Fruit fly (Drosophila melanogaster) whole organism, prepupa: ENCODE measurements around the gene CG34428.

Experiments
- Blimp-1 ChIP-seq: fragments of 200-800 bp; sonication (Bioruptor generic); optimal IDR thresholded peaks from 3 replicates; lab custom pipeline; 2017; ENCODE audit warnings: missing biosample characterization, missing genetic modification characterization, mild to moderate bottlenecking, moderate library complexity, missing genetic modification reagents
- CG10631 ChIP-seq: fragments of 200-800 bp; sonication (Bioruptor generic); optimal IDR thresholded peaks from 2 replicates; lab custom pipeline; 2016; ENCODE audit warnings: missing biosample characterization, missing genetic modification characterization
- CG10669 ChIP-seq: fragments of 200-800 bp; sonication (Bioruptor generic); optimal IDR thresholded peaks from 3 replicates; lab custom pipeline; 2018; ENCODE audit warnings: missing biosample characterization, mild to moderate bottlenecking, missing genetic modification characterization, moderate library complexity
- CG11294 ChIP-seq: fragments of 200-800 bp; sonication (Bioruptor generic); IDR thresholded peaks from 2 replicates; pipeline ENCODE4 v1.3.6; 2022; ENCODE audit warnings: missing biosample characterization, missing genetic modification characterization
- CG11762 ChIP-seq: fragments of 200-800 bp; sonication (Bioruptor generic); optimal IDR thresholded peaks from 3 replicates; lab custom pipeline; 2016; ENCODE audit warnings: missing biosample characterization, missing genetic modification characterization; ENCODE audit not compliant: insufficient read depth
- CG11902 ChIP-seq: fragments of 200-800 bp; sonication (Bioruptor generic); optimal IDR thresholded peaks from 3 replicates; lab custom pipeline; 2016; ENCODE audit warnings: missing biosample characterization, missing genetic modification characterization
- CG15336 ChIP-seq: fragments of 200-800 bp; sonication (Bioruptor generic); IDR thresholded peaks from 2 replicates; pipeline ENCODE4 v1.3.6; 2022; ENCODE audit warnings: missing biosample characterization, missing genetic modification characterization
- CG1621 ChIP-seq: fragments of 200-800 bp; sonication (Bioruptor generic); optimal IDR thresholded peaks from 3 replicates; lab custom pipeline; 2018; ENCODE audit warnings: missing biosample characterization, mild to moderate bottlenecking, missing genetic modification characterization
- CG16779 ChIP-seq: fragments of 200-800 bp; sonication (Bioruptor generic); optimal IDR thresholded peaks from 3 replicates; lab custom pipeline; 2017; ENCODE audit warnings: missing biosample characterization, mild to moderate bottlenecking, missing genetic modification characterization
- CG3032 ChIP-seq: fragments of 200-800 bp; optimal IDR thresholded peaks from 2 replicates; lab custom pipeline; 2019; ENCODE audit warnings: missing biosample characterization, mild to moderate bottlenecking, missing genetic modification characterization, moderate library complexity
- CG31627 ChIP-seq: fragments of 200-800 bp; sonication (Bioruptor generic); optimal IDR thresholded peaks from 3 replicates; lab custom pipeline; 2016; ENCODE audit warnings: missing biosample characterization, missing genetic modification characterization
- CG32006 ChIP-seq: fragments of 200-800 bp; sonication (Bioruptor generic); optimal IDR thresholded peaks from 3 replicates; lab custom pipeline; 2017; ENCODE audit warnings: missing biosample characterization, mild to moderate bottlenecking, missing genetic modification characterization
- CG34406 ChIP-seq: fragments of 200-800 bp; sonication (Bioruptor generic); optimal IDR thresholded peaks from 3 replicates; lab custom pipeline; 2016; ENCODE audit warnings: missing biosample characterization, missing genetic modification characterization
- CG6163 ChIP-seq: fragments of 200-800 bp; sonication (Bioruptor generic); IDR thresholded peaks from 3 replicates; pipeline ENCODE4 v1.3.6; 2022; ENCODE audit warnings: missing biosample characterization, missing genetic modification characterization
- CG6276 ChIP-seq: fragments of 200-800 bp; sonication (Bioruptor generic); optimal IDR thresholded peaks from 2 replicates; lab custom pipeline; 2017; ENCODE audit warnings: missing biosample characterization, mild to moderate bottlenecking, missing genetic modification characterization
- CG6792 ChIP-seq: fragments of 200-800 bp; sonication (Bioruptor generic); optimal IDR thresholded peaks from 3 replicates; lab custom pipeline; 2016; ENCODE audit warnings: missing biosample characterization, missing genetic modification characterization
- CG6808 ChIP-seq: fragments of 200-800 bp; sonication (Bioruptor generic); optimal IDR thresholded peaks from 3 replicates; lab custom pipeline; 2017; ENCODE audit warnings: missing biosample characterization, missing genetic modification characterization, mild to moderate bottlenecking, moderate library complexity, missing genetic modification reagents
- CG7368 ChIP-seq: fragments of 200-800 bp; sonication (Bioruptor generic); optimal IDR thresholded peaks from 3 replicates; lab custom pipeline; 2016; ENCODE audit warnings: missing biosample characterization, missing genetic modification characterization
- CG8119 ChIP-seq: fragments of 200-800 bp; sonication (Bioruptor generic); IDR thresholded peaks from 3 replicates; pipeline ENCODE4 v1.3.6; 2022; ENCODE audit warnings: missing biosample characterization, missing genetic modification characterization
- CG8632 ChIP-seq: fragments of 200-800 bp; sonication (Bioruptor generic); optimal IDR thresholded peaks from 3 replicates; lab custom pipeline; 2016; ENCODE audit warnings: missing biosample characterization, missing genetic modification characterization
- CG9139 ChIP-seq: fragments of 200-800 bp; sonication (Bioruptor generic); optimal IDR thresholded peaks from 3 replicates; lab custom pipeline; 2017; ENCODE audit warnings: missing biosample characterization, mild to moderate bottlenecking, missing genetic modification characterization
- Eip75B ChIP-seq: fragments of 200-800 bp; sonication (Bioruptor generic); optimal IDR thresholded peaks from 3 replicates; lab custom pipeline; 2016; ENCODE audit warnings: missing biosample characterization, missing genetic modification characterization
- Eip78C ChIP-seq: fragments of 200-800 bp; sonication (Bioruptor generic); peaks from one replicate; lab custom pipeline; 2016; ENCODE audit warnings: missing biosample characterization, missing genetic modification characterization
- Eip93F ChIP-seq: fragments of 200-800 bp; sonication (Bioruptor generic); optimal IDR thresholded peaks from 2 replicates; lab custom pipeline; 2016; ENCODE audit warnings: missing biosample characterization, mild to moderate bottlenecking, missing genetic modification characterization
- Ets21C ChIP-seq: fragments of 200-800 bp; sonication (Bioruptor generic); optimal IDR thresholded peaks from 3 replicates; lab custom pipeline; 2016; ENCODE audit warnings: missing biosample characterization, missing genetic modification characterization
- Ets96B ChIP-seq: fragments of 200-800 bp; optimal IDR thresholded peaks from 2 replicates; lab custom pipeline; 2019; ENCODE audit warnings: missing biosample characterization, mild to moderate bottlenecking, missing genetic modification characterization, moderate library complexity
- Gug ChIP-seq: fragments of 200-800 bp; sonication (Bioruptor generic); IDR thresholded peaks from 2 replicates; pipeline ENCODE4 v1.3.6; 2022; ENCODE audit warnings: missing biosample characterization, missing genetic modification characterization
- Hr38 ChIP-seq: sonication (Bioruptor generic); optimal IDR thresholded peaks from 2 replicates; lab custom pipeline; 2016; ENCODE audit warnings: missing biosample characterization, missing genetic modification characterization
- Hr4 ChIP-seq: fragments of 200-800 bp; sonication (Bioruptor generic); optimal IDR thresholded peaks from 3 replicates; lab custom pipeline; 2016; ENCODE audit warnings: missing biosample characterization, missing genetic modification characterization
- Lpt ChIP-seq: fragments of 200-800 bp; sonication (Bioruptor generic); optimal IDR thresholded peaks from 3 replicates; lab custom pipeline; 2016; ENCODE audit warnings: missing biosample characterization, missing genetic modification characterization
- Met ChIP-seq: fragments of 200-800 bp; sonication (Bioruptor generic); optimal IDR thresholded peaks from 3 replicates; lab custom pipeline; 2016; ENCODE audit warnings: missing biosample characterization, missing genetic modification characterization
- OdsH ChIP-seq: fragments of 200-800 bp; sonication (Bioruptor generic); optimal IDR thresholded peaks from 3 replicates; lab custom pipeline; 2016; ENCODE audit warnings: missing biosample characterization, missing genetic modification characterization
- Smox ChIP-seq: fragments of 200-800 bp; sonication (Bioruptor generic); optimal IDR thresholded peaks from 3 replicates; lab custom pipeline; 2016; ENCODE audit warnings: missing biosample characterization, missing genetic modification characterization
- Sox15 ChIP-seq: fragments of 200-800 bp; sonication (Bioruptor generic); optimal IDR thresholded peaks from 3 replicates; lab custom pipeline; 2016; ENCODE audit warnings: missing biosample characterization, missing genetic modification characterization
- achi ChIP-seq: fragments of 200-800 bp; sonication (Bioruptor generic); optimal IDR thresholded peaks from 3 replicates; lab custom pipeline; 2016; ENCODE audit warnings: missing biosample characterization, missing genetic modification characterization
- acj6 ChIP-seq: fragments of 200-800 bp; sonication (Bioruptor generic); optimal IDR thresholded peaks from 3 replicates; lab custom pipeline; 2016; ENCODE audit warnings: missing biosample characterization, missing genetic modification characterization
- cyc ChIP-seq: fragments of 200-800 bp; sonication (Bioruptor generic); optimal IDR thresholded peaks from 3 replicates; lab custom pipeline; 2016; ENCODE audit warnings: missing biosample characterization, missing genetic modification characterization
- dac ChIP-seq: fragments of 200-800 bp; sonication (Bioruptor generic); optimal IDR thresholded peaks from 2 replicates; lab custom pipeline; 2017; ENCODE audit warnings: missing biosample characterization, mild to moderate bottlenecking, missing genetic modification characterization
- dsx ChIP-seq: fragments of 200-800 bp; optimal IDR thresholded peaks from 3 replicates; lab custom pipeline; 2019; ENCODE audit warnings: missing biosample characterization, mild to moderate bottlenecking, missing genetic modification characterization, moderate library complexity; ENCODE audit not compliant: poor library complexity, severe bottlenecking
- eg ChIP-seq: fragments of 200-800 bp; sonication (Bioruptor generic); IDR thresholded peaks from 3 replicates; pipeline ENCODE4 v1.3.6; 2022; ENCODE audit warnings: missing biosample characterization, missing genetic modification characterization
- esn ChIP-seq: fragments of 200-800 bp; sonication (Bioruptor generic); optimal IDR thresholded peaks from 2 replicates; lab custom pipeline; 2016; ENCODE audit warnings: missing biosample characterization, mild to moderate bottlenecking, missing genetic modification characterization, moderate library complexity
- fd59A ChIP-seq: fragments of 200-800 bp; sonication (Bioruptor generic); optimal IDR thresholded peaks from 2 replicates; lab custom pipeline; 2017; ENCODE audit warnings: missing biosample characterization, mild to moderate bottlenecking, missing genetic modification characterization, missing genetic modification reagents
- fd85E ChIP-seq: fragments of 200-800 bp; sonication (Bioruptor generic); optimal IDR thresholded peaks from 3 replicates; lab custom pipeline; 2016; ENCODE audit warnings: missing biosample characterization, missing genetic modification characterization
- fkh ChIP-seq: fragments of 200-800 bp; sonication (Bioruptor generic); optimal IDR thresholded peaks from 3 replicates; lab custom pipeline; 2017; ENCODE audit warnings: missing biosample characterization, mild to moderate bottlenecking, missing genetic modification characterization, moderate library complexity
- lz ChIP-seq: fragments of 200-800 bp; sonication (Bioruptor generic); optimal IDR thresholded peaks from 3 replicates; lab custom pipeline; 2016; ENCODE audit warnings: missing biosample characterization, missing genetic modification characterization
- pdm3 ChIP-seq: fragments of 200-800 bp; sonication (Bioruptor generic); optimal IDR thresholded peaks from 3 replicates; lab custom pipeline; 2016; ENCODE audit warnings: missing biosample characterization, missing genetic modification characterization
- salr ChIP-seq, 2 experiments: fragments of 200-800 bp; sonication (Bioruptor generic); optimal IDR thresholded peaks; 3 replicates each; lab custom pipeline; 2016 to 2018; ENCODE audit warnings: missing biosample characterization in 2 of 2, missing genetic modification characterization in 2 of 2, mild to moderate bottlenecking in 1 of 2
- spab ChIP-seq: fragments of 200-800 bp; sonication (Bioruptor generic); optimal IDR thresholded peaks from 2 replicates; lab custom pipeline; 2017; ENCODE audit warnings: missing biosample characterization, mild to moderate bottlenecking, missing genetic modification characterization, missing genetic modification reagents
- ss ChIP-seq, 2 experiments: fragments of 200-800 bp; sonication (Bioruptor generic); optimal IDR thresholded peaks; 2 replicates in 1 of 2; 3 replicates in 1 of 2; lab custom pipeline; 2017 to 2018; ENCODE audit warnings: mild to moderate bottlenecking in 2 of 2, missing biosample characterization in 2 of 2, missing genetic modification characterization in 2 of 2, moderate library complexity in 1 of 2
- svp ChIP-seq: fragments of 200-800 bp; sonication (Bioruptor generic); peaks from one replicate; lab custom pipeline; 2016; ENCODE audit warnings: missing biosample characterization, missing genetic modification characterization

Gene CG34428

DNA sequence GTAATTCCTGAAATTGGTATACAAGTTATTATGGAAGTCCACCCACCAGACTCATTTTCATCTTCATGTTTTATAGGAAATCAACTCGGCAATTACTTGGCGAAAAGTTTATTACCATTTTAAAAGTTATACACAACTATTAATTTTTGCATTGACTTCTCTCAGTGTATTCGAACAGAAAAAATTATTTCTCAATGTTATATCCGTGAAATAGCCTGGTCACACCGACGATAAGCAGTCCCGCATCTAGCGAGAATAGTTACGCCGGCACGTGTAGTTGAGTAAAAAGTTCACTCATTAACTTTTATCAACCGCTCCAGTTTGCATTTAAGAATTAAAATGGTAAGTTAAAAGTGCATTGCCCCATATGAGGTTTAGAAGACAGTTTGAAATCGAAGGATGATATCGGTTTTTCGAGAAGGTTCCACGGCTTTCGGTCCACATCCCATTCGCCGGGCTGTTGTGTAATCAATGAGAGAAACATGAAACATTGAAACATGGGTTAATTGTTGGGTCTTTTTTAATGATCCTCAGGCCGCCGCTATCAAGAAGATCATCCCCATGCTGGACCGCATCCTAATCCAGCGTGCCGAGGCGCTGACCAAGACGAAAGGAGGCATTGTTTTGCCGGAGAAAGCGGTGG is 45.6 kb upstream of the CG34428 start, which contains the start of gene CG11267 (continued):
- TF ChIP-seq fd85E (GFP tag; lab: Kevin White, UChicago) (peak; percentile 28), CG34406 (GFP tag; lab: Kevin White, UChicago) (peak; percentile 77), CG16779 (no peak), CG6808 (peak; percentile 75), pdm3 (GFP tag; lab: Kevin White, UChicago) (peak; percentile 84), salr (GFP tag; optimal IDR thresholded peaks at IDR 0.05; lab: Kevin White, UChicago) (peak; percentile 72), Hr4 (GFP tag; lab: Kevin White, UChicago) (peak; percentile 87), CG6163 (GFP tag; lab: Robert Waterston, UW) (peak; percentile 93), CG11762 (GFP tag; lab: Kevin White, UChicago) (peak; percentile 82), Met (GFP tag; lab: Kevin White, UChicago) (peak; percentile 87), ss (GFP tag; optimal IDR thresholded peaks at IDR 0.05; lab: Kevin White, UChicago) (peak; percentile 46 to 72), cyc (GFP tag; lab: Kevin White, UChicago) (peak; percentile 86), CG31627 (GFP tag; lab: Kevin White, UChicago) (peak; percentile 85), achi (peak; percentile 70), esn (peak; percentile 86), lz (GFP tag; lab: Kevin White, UChicago) (peak; percentile 82), fkh (GFP tag; lab: Kevin White, UChicago) (peak; percentile 50), CG3032 (tag; lab: Kevin White, UChicago) (peak; percentile 86), CG11294 (peak; percentile 86), Sox15 (GFP tag; lab: Kevin White, UChicago) (peak; percentile 66), Eip93F (GFP tag; lab: Kevin White, UChicago) (peak; percentile 77), CG10669 (GFP tag; lab: Kevin White, UChicago) (peak; percentile 86), Eip78C (GFP tag; lab: Kevin White, UChicago) (peak; percentile 96), acj6 (peak; percentile 80), fd59A (GFP tag; lab: Kevin White, UChicago) (peak; percentile 50), Gug (GFP tag; lab: Robert Waterston, UW) (peak; percentile 71), CG9139 (GFP tag; lab: Kevin White, UChicago) (peak; percentile 70), Ets21C (GFP tag; lab: Kevin White, UChicago) (peak; percentile 75), Eip75B (peak; percentile 76), CG6792 (peak; percentile 72), CG6276 (GFP tag; lab: Kevin White, UChicago) (no peak), CG15336 (GFP tag; lab: Robert Waterston, UW) (peak; percentile 88), Smox (GFP tag; lab: Kevin White, UChicago) (peak; percentile 83), CG11902 (peak; percentile 75), Hr38 (no peak), CG10631 (peak; percentile 83), Ets96B (tag; lab: Kevin White, UChicago) (peak; percentile 76), svp (peak; percentile 90), eg (GFP tag; lab: Robert Waterston, UW) (peak; percentile 93)

DNA sequence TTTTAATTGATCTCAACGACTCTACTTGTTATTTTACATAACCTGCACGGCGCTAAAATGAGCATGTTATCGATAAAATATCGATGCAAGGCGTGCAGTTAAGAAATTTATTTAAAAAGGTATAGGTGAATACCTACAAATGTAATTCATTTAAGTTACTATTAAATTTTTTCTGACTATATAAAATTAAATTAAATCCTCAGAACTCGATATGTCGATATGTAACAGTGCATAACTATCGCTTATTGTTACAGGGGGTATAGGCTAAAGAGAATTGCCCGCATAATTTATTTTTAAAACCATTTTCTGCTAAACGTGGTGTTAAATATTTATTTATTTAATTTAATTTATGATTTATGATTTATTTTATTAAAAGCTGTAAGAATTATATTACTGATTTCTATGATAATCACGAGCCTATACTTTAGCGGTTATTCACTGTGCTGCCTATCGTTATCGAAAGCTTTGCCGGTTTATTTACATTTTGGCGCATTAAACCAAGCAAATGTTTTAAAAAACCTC is 43.7 kb upstream of the CG34428 start, which contains the start of the genes mRpL20 and Icmt:
TSS of gene mRpL20 (minus strand) at position 65 of the 522 bp plus-strand sequence.
TSS of gene Icmt (plus strand) at position 464 of the 522 bp plus-strand sequence.
- TF ChIP-seq spab (GFP tag; lab: Kevin White, UChicago) (peak; percentile 77), Blimp-1 (GFP tag; lab: Kevin White, UChicago) (peak; percentile 69), OdsH (peak; percentile 96), CG8119 (GFP tag; lab: Robert Waterston, UW) (peak; percentile 98), dac (GFP tag; lab: Kevin White, UChicago) (peak; percentile 72), Lpt (GFP tag; lab: Kevin White, UChicago) (peak; percentile 78), Eip93F (GFP tag; lab: Kevin White, UChicago) (peak; percentile 81), ss (GFP tag; optimal IDR thresholded peaks at IDR 0.05; lab: Kevin White, UChicago) (peak; percentile 85 to 91), Smox (GFP tag; lab: Kevin White, UChicago) (peak; percentile 88), CG31627 (GFP tag; lab: Kevin White, UChicago) (peak; percentile 86), CG10631 (peak; percentile 97), dsx (GFP tag; lab: Kevin White, UChicago) (peak; percentile 95), CG8632 (GFP tag; lab: Kevin White, UChicago) (peak; percentile 95), CG1621 (tag; lab: Kevin White, UChicago) (peak; percentile 90), svp (peak; percentile 94), CG15336 (GFP tag; lab: Robert Waterston, UW) (peak; percentile 98), CG7368 (GFP tag; lab: Kevin White, UChicago) (peak; percentile 67), Eip78C (GFP tag; lab: Kevin White, UChicago) (peak; percentile 97), fd59A (GFP tag; lab: Kevin White, UChicago) (peak; percentile 82), CG32006 (GFP tag; lab: Kevin White, UChicago) (peak; percentile 95)
